Worm (Caenorhabditis elegans) whole organism, young adult: ENCODE results near the gene col-97.

Experiments used
- B0336.3 ChIP-seq: fragments of 200-800 bp; sonication (Bioruptor generic); IDR thresholded peaks from 2 replicates; pipeline ENCODE4 v1.3.6; 2022; ENCODE audit warnings: missing genetic modification characterization, missing compliant biosample characterization
- ama-1 ChIP-seq, 3 experiments: fragments of 150-350 bp in 1 of 3; sonication (generic microtip) in 2 of 3; optimal IDR thresholded peaks; 2 replicates each; lab custom pipeline; 2014 to 2018; ENCODE audit warnings: missing biosample characterization in 2 of 3, missing genetic modification characterization in 2 of 3, missing genetic modification reagents in 2 of 3
- aptf-3 ChIP-seq: fragments of 200-800 bp; sonication (Bioruptor generic); IDR thresholded peaks from 2 replicates; pipeline ENCODE4 v1.3.6; 2022; ENCODE audit warnings: missing genetic modification characterization, missing compliant biosample characterization
- ceh-100 ChIP-seq: fragments of 200-800 bp; sonication (Bioruptor generic); IDR thresholded peaks from 2 replicates; pipeline ENCODE4 v1.3.6; 2022; ENCODE audit warnings: missing genetic modification reagents, missing genetic modification characterization, missing compliant biosample characterization
- dpl-1 ChIP-seq: fragments of 150-350 bp; optimal IDR thresholded peaks from 2 replicates; lab custom pipeline; 2014; ENCODE audit warnings: missing biosample characterization, missing genetic modification reagents, missing genetic modification characterization
- lin-54 ChIP-seq: fragments of 200-800 bp; sonication (Bioruptor generic); optimal IDR thresholded peaks from 2 replicates; lab custom pipeline; 2018; ENCODE audit warnings: mild to moderate bottlenecking, missing genetic modification characterization, missing compliant biosample characterization
- nhr-27 ChIP-seq: fragments of 200-800 bp; sonication (Bioruptor generic); optimal IDR thresholded peaks from 2 replicates; lab custom pipeline; 2018; ENCODE audit warnings: mild to moderate bottlenecking, missing genetic modification characterization, moderate library complexity, missing compliant biosample characterization
- tlf-1 ChIP-seq: fragments of 200-800 bp; sonication (Bioruptor generic); optimal IDR thresholded peaks from 2 replicates; lab custom pipeline; 2018; ENCODE audit warnings: mild to moderate bottlenecking, missing genetic modification characterization, missing compliant biosample characterization
- ztf-25 ChIP-seq: fragments of 200-800 bp; sonication (Bioruptor generic); IDR thresholded peaks from 2 replicates; pipeline ENCODE4 v1.3.6; 2022; ENCODE audit warnings: missing genetic modification reagents, missing genetic modification characterization, missing compliant biosample characterization

ce11 chrIII:13019547-13020098, 26.1 kb upstream of the col-97 start:
- no peak; the same call in 1 of the 2 replicates for TF ChIP-seq B0336.3
- no peak for TF ChIP-seq ama-1 (optimal IDR thresholded peaks at IDR 0.05; lab: Kevin White, UChicago)
- no peak for TF ChIP-seq ama-1 (GFP tag; optimal IDR thresholded peaks at IDR 0.05; lab: Kevin White, UChicago)
- no peak for TF ChIP-seq ceh-100
- no peak for TF ChIP-seq nhr-27 (tag; lab: Kevin White, UChicago)
- no peak for TF ChIP-seq tlf-1 (GFP tag; lab: Kevin White, UChicago)
- no peak for TF ChIP-seq aptf-3 (GFP tag; lab: Robert Waterston, UW)
- no peak for TF ChIP-seq dpl-1 (GFP tag; lab: Kevin White, UChicago)
- no peak for TF ChIP-seq ztf-25
- no peak for TF ChIP-seq lin-54 (GFP tag; lab: Kevin White, UChicago)
